Worm (Caenorhabditis elegans) whole organism, L4/young adult: Measurements from ENCODE around the gene srbc-41.

Source experiments
- W03F9.2 ChIP-seq: fragments of 150-350 bp; optimal IDR thresholded peaks from 2 replicates; lab custom pipeline; 2014; ENCODE audit warnings: missing biosample characterization, missing genetic modification characterization
- him-1 ChIP-seq: sonication (generic microtip); optimal IDR thresholded peaks from 2 replicates; lab custom pipeline; 2016; ENCODE audit warnings: missing genotype, missing genetic modification reagents, missing genetic modification characterization, missing compliant biosample characterization

ce11 chrV:1611570-1611969 is 3.1 kb downstream of the srbc-41 start:
- no peak for TF ChIP-seq him-1 (tag; lab: Kevin White, UChicago)
- TF ChIP-seq W03F9.2 (tag; lab: Kevin White, UChicago), result no peak
